Worm (Caenorhabditis elegans): Measurements from ENCODE around the gene cut-1.
A peak's percentile ranks its signal among the peaks of the same experiment; 100 is the strongest.

cut-1 gene

ce11 chrII:11241497-11241896 is 27.4 kb upstream of the cut-1 start:
- TF ChIP-seq pha-4 (tag; optimal IDR thresholded peaks at IDR 0.05) = no peak
- no peak for TF ChIP-seq ceh-39 (tag; optimal IDR thresholded peaks at IDR 0.05)
- no peak for TF ChIP-seq snpc-4 (tag; optimal IDR thresholded peaks at IDR 0.05)
- no peak for TF ChIP-seq drap-1 (GFP tag; optimal IDR thresholded peaks at IDR 0.05)
- no peak for TF ChIP-seq ceh-43 (GFP tag; optimal IDR thresholded peaks at IDR 0.05)
- TF ChIP-seq lsy-2 (tag; optimal IDR thresholded peaks at IDR 0.05) = no peak
- TF ChIP-seq mls-2 (tag; optimal IDR thresholded peaks at IDR 0.05) = no peak
- no peak for TF ChIP-seq sem-2 (GFP tag; optimal IDR thresholded peaks at IDR 0.05)
- no peak for TF ChIP-seq ham-2 (GFP tag; optimal IDR thresholded peaks at IDR 0.05)
- no peak for TF ChIP-seq unc-62 (GFP tag; optimal IDR thresholded peaks at IDR 0.05)
- TF ChIP-seq elt-3 (tag; optimal IDR thresholded peaks at IDR 0.05) = no peak
- TF ChIP-seq cnd-1 (tag; optimal IDR thresholded peaks at IDR 0.05) = no peak
- no peak for TF ChIP-seq unc-120 (tag; optimal IDR thresholded peaks at IDR 0.05; ENCODE audit: poor library complexity, severe bottlenecking)
- TF ChIP-seq hlh-1 (tag; optimal IDR thresholded peaks at IDR 0.05) = no peak
- TF ChIP-seq flh-1 (GFP tag; optimal IDR thresholded peaks at IDR 0.05) = no peak
- no peak for TF ChIP-seq mab-5 (tag; optimal IDR thresholded peaks at IDR 0.05)

DNA sequence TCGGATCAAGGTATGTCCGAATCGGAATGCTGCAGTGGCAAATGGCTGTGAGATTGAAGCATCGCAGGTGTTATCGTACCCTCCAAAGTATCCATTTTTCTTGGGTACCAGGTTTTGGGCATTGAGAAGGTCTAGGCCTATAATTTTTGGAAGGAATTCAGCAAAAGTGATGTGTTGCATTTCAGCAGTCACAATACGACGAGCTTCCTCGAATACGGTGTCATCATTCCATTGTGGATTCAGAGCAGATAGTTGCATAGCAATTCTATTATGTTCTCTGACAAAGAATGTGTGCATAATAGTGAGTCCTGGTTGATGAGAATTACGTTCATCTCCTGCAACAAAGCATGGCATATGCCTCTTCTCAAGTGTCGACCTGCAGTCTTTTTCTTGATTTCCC is 26.0 kb upstream of the cut-1 start:
- TF ChIP-seq ces-1 (GFP tag; optimal IDR thresholded peaks at IDR 0.05) (no peak), nhr-2 (tag; optimal IDR thresholded peaks at IDR 0.05) (no peak)

ce11 chrII:11246506-11246905 is 22.4 kb upstream of the cut-1 start:
- TF ChIP-seq unc-62 (GFP tag; optimal IDR thresholded peaks at IDR 0.05) (no peak), blmp-1 (tag; optimal IDR thresholded peaks at IDR 0.05) (peak; percentile 73)

DNA sequence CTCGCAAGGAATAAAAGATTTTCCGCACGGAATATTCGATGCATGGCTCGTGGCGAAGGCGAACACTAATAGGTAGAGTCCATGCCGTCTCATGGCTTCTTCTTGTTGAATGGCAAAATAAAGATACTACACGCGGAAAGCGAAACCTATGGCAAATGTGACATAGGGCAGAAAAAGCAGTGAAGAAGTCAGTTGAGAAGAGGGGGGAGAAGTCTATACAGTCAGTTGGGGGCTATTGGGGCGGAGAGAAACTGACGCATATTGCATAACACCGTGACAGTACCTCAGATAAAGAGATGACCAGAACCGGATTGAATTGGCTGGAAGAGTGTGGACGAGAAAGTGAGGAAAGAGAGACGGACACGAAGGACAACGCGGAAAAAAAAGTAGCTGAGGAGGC is 21.5 kb upstream of the cut-1 start, which contains the start of gene T06D8.10:
TSS of gene T06D8.10 (minus strand) at position 101 of the 400 bp plus-strand sequence.
- TF ChIP-seq lsy-2 (tag; optimal IDR thresholded peaks at IDR 0.05) (no peak), mep-1 (tag; optimal IDR thresholded peaks at IDR 0.05) (no peak), nhr-2 (tag; optimal IDR thresholded peaks at IDR 0.05) (no peak), ceh-43 (GFP tag; optimal IDR thresholded peaks at IDR 0.05) (no peak), zip-8 (tag; optimal IDR thresholded peaks at IDR 0.05) (no peak), mab-5 (tag; optimal IDR thresholded peaks at IDR 0.05) (no peak), elt-3 (tag; optimal IDR thresholded peaks at IDR 0.05) (no peak), drap-1 (GFP tag; optimal IDR thresholded peaks at IDR 0.05) (no peak), nhr-28 (tag; optimal IDR thresholded peaks at IDR 0.05) (no peak), snpc-4 (tag; optimal IDR thresholded peaks at IDR 0.05) (no peak), flh-1 (GFP tag; optimal IDR thresholded peaks at IDR 0.05) (no peak)

- TF ChIP-seq ceh-39 (tag; optimal IDR thresholded peaks at IDR 0.05) = no peak
- no peak for TF ChIP-seq ceh-43 (GFP tag; optimal IDR thresholded peaks at IDR 0.05)
- no peak for TF ChIP-seq ztf-11 (tag; optimal IDR thresholded peaks at IDR 0.05)
- no peak for TF ChIP-seq elt-3 (tag; optimal IDR thresholded peaks at IDR 0.05)
- no peak for TF ChIP-seq zip-8 (tag; optimal IDR thresholded peaks at IDR 0.05)
- TF ChIP-seq drap-1 (GFP tag; optimal IDR thresholded peaks at IDR 0.05) = no peak
- no peak for TF ChIP-seq M03D4.4 (tag; optimal IDR thresholded peaks at IDR 0.05)
- TF ChIP-seq snpc-4 (tag; optimal IDR thresholded peaks at IDR 0.05) = no peak
Observed at ce11 chrII:11255536-11255935, 13.4 kb upstream of the cut-1 start, which contains the start of gene T05B9.2. TSS of gene T05B9.2 (plus strand) at chrII:11255836.

DNA sequence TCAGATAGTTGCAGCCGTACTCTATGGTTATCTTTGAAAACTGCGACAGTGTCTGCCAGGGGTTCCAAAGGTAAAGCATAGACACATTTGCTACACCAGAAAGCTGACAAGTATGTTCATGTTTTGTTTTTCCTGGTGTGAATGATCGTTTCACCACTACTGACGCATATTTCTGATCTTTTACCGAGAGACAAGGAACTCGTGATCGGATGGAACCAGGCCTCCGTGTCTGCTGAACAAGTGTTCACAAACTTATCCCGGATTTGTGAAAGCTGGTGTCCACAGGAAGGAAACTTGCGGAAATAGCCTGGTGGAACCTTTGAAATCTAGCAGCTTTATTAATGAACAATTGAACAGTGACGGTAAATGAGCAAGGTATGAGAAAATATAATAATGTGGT is 9.2 kb upstream of the cut-1 start:
- no peak for TF ChIP-seq pha-4 (tag; optimal IDR thresholded peaks at IDR 0.05)
- no peak for TF ChIP-seq unc-39 (tag; optimal IDR thresholded peaks at IDR 0.05)
- no peak for TF ChIP-seq unc-62 (GFP tag; optimal IDR thresholded peaks at IDR 0.05)
- no peak for TF ChIP-seq ces-1 (GFP tag; optimal IDR thresholded peaks at IDR 0.05)
- no peak for TF ChIP-seq nhr-2 (tag; optimal IDR thresholded peaks at IDR 0.05)
- no peak for TF ChIP-seq nhr-28 (tag; optimal IDR thresholded peaks at IDR 0.05)
- no peak for TF ChIP-seq ham-2 (GFP tag; optimal IDR thresholded peaks at IDR 0.05)

ce11 chrII:11261173-11261572 is 7.7 kb upstream of the cut-1 start, which contains the start of gene T05B9.1:
TSS of gene T05B9.1 (minus strand) at chrII:11261192.
- TF ChIP-seq nhr-12 (tag; optimal IDR thresholded peaks at IDR 0.05) = no peak
- TF ChIP-seq nhr-28 (tag; optimal IDR thresholded peaks at IDR 0.05) = no peak
- TF ChIP-seq blmp-1 (tag; optimal IDR thresholded peaks at IDR 0.05) = no peak
- no peak for TF ChIP-seq zip-8 (tag; optimal IDR thresholded peaks at IDR 0.05)
- no peak for TF ChIP-seq pha-4 (tag; optimal IDR thresholded peaks at IDR 0.05)
- no peak for TF ChIP-seq bed-3 (GFP tag; optimal IDR thresholded peaks at IDR 0.05)

Data from whole organism, mixed stage, embryonic.